Fruit fly (Drosophila melanogaster) whole organism, embryonic: ENCODE results near the gene mld.

Experiments
- Adf1 ChIP-seq: fragments of 200-800 bp; sonication (Bioruptor generic); IDR thresholded peaks from 2 replicates; pipeline ENCODE4 v1.3.6; 2022; ENCODE audit warnings: missing biosample characterization, missing genetic modification characterization
- Awh ChIP-seq: fragments of 200-800 bp; sonication (Bioruptor generic); IDR thresholded peaks from 2 replicates; pipeline ENCODE4, ENCODE4 v1.3.6; 2022; ENCODE audit warnings: missing biosample characterization, missing genetic modification characterization
- CG10147 ChIP-seq: fragments of 200-800 bp; sonication (Bioruptor generic); optimal IDR thresholded peaks from 2 replicates; lab custom pipeline; 2019; ENCODE audit warnings: missing biosample characterization, mild to moderate bottlenecking, missing genetic modification characterization, moderate library complexity
- CG1024 ChIP-seq: fragments of 200-800 bp; sonication (Bioruptor generic); IDR thresholded peaks from 2 replicates; pipeline ENCODE4 v1.3.6; 2022; ENCODE audit warnings: missing biosample characterization, missing genetic modification characterization
- CG10274 ChIP-seq: fragments of 200-800 bp; sonication (Bioruptor generic); optimal IDR thresholded peaks from 3 replicates; lab custom pipeline; 2017; ENCODE audit warnings: missing biosample characterization, mild to moderate bottlenecking, missing genetic modification characterization
- CG10462 ChIP-seq: fragments of 200-800 bp; sonication (Bioruptor generic); optimal IDR thresholded peaks from 2 replicates; lab custom pipeline; 2016; ENCODE audit warnings: missing biosample characterization, missing genetic modification characterization
- CG11456 ChIP-seq: fragments of 200-800 bp; sonication (Bioruptor generic); IDR thresholded peaks from 3 replicates; pipeline ENCODE4 v1.3.6; 2022; ENCODE audit warnings: missing biosample characterization, missing genetic modification characterization
- CG14667 ChIP-seq: fragments of 200-800 bp; sonication (Bioruptor generic); IDR thresholded peaks from 2 replicates; pipeline ENCODE4 v1.3.6; 2022; ENCODE audit warnings: missing biosample characterization, missing genetic modification characterization
- CG18764 ChIP-seq: fragments of 200-800 bp; sonication (Bioruptor generic); optimal IDR thresholded peaks from 3 replicates; lab custom pipeline; 2016; ENCODE audit warnings: missing biosample characterization, missing genetic modification characterization
- CG2202 ChIP-seq: fragments of 200-800 bp; sonication (Bioruptor generic); optimal IDR thresholded peaks from 2 replicates; lab custom pipeline; 2018; ENCODE audit warnings: missing biosample characterization, mild to moderate bottlenecking, missing genetic modification characterization
- CG2712 ChIP-seq: fragments of 200-800 bp; optimal IDR thresholded peaks from 3 replicates; lab custom pipeline; 2019; ENCODE audit warnings: missing biosample characterization, mild to moderate bottlenecking, missing genetic modification characterization, moderate library complexity
- CG31224 ChIP-seq: fragments of 200-800 bp; sonication (Bioruptor generic); IDR thresholded peaks from 2 replicates; pipeline ENCODE4 v1.3.6; 2022; ENCODE audit warnings: missing biosample characterization, missing genetic modification characterization
- CG32767 ChIP-seq: fragments of 200-800 bp; sonication (Bioruptor generic); IDR thresholded peaks from 2 replicates; pipeline ENCODE4 v1.3.6; 2022; ENCODE audit warnings: missing biosample characterization, missing genetic modification characterization
- CG4328 ChIP-seq: fragments of 200-800 bp; sonication (Bioruptor generic); optimal IDR thresholded peaks from 3 replicates; lab custom pipeline; 2017; ENCODE audit warnings: missing biosample characterization, missing genetic modification reagents, missing genetic modification characterization
- CG8924 ChIP-seq: fragments of 200-800 bp; optimal IDR thresholded peaks from 3 replicates; lab custom pipeline; 2019; ENCODE audit warnings: missing biosample characterization, mild to moderate bottlenecking, missing genetic modification characterization, moderate library complexity
- CG9797 ChIP-seq: fragments of 200-800 bp; sonication (Bioruptor generic); optimal IDR thresholded peaks from 3 replicates; lab custom pipeline; 2018; ENCODE audit warnings: missing biosample characterization, mild to moderate bottlenecking, missing genetic modification characterization
- CHES-1-like ChIP-seq: fragments of 200-800 bp; sonication (Bioruptor generic); optimal IDR thresholded peaks from 2 replicates; lab custom pipeline; 2016; ENCODE audit warnings: missing biosample characterization, missing genetic modification characterization
- Chrac-16 ChIP-seq: fragments of 200-800 bp; sonication (Bioruptor generic); optimal IDR thresholded peaks from 3 replicates; lab custom pipeline; 2016; ENCODE audit warnings: missing biosample characterization, missing genetic modification characterization
- Dad ChIP-seq: fragments of 200-800 bp; sonication (Bioruptor generic); optimal IDR thresholded peaks from 3 replicates; lab custom pipeline; 2016; ENCODE audit warnings: missing biosample characterization, missing genetic modification characterization
- Dek ChIP-seq: fragments of 200-800 bp; sonication (Bioruptor generic); optimal IDR thresholded peaks from 3 replicates; lab custom pipeline; 2019; ENCODE audit warnings: missing biosample characterization, mild to moderate bottlenecking, missing genetic modification characterization, moderate library complexity
- Dip2 ChIP-seq: fragments of 200-800 bp; sonication (Bioruptor generic); IDR thresholded peaks from 2 replicates; pipeline ENCODE4 v1.3.6; 2022; ENCODE audit warnings: missing biosample characterization, missing genetic modification characterization
- Doc3 ChIP-seq: fragments of 200-800 bp; sonication (Bioruptor generic); IDR thresholded peaks from 3 replicates; pipeline ENCODE4 v1.3.6; 2022; ENCODE audit warnings: missing biosample characterization, missing genetic modification characterization; ENCODE audit not compliant: partially characterized antibody
- Dref ChIP-seq: fragments of 200-800 bp; sonication (Bioruptor generic); IDR thresholded peaks from 2 replicates; pipeline ENCODE4 v1.3.6; 2022; ENCODE audit warnings: missing biosample characterization, missing genetic modification characterization
- Hr51 ChIP-seq, 2 experiments: fragments of 200-800 bp; sonication (Bioruptor generic); optimal IDR thresholded peaks; 2 replicates in 1 of 2; 3 replicates in 1 of 2; lab custom pipeline; 2016 to 2018; ENCODE audit warnings: missing biosample characterization in 2 of 2, missing genetic modification characterization in 2 of 2, mild to moderate bottlenecking in 1 of 2, moderate library complexity in 1 of 2
- Jarid2 ChIP-seq: fragments of 200-800 bp; sonication (Bioruptor generic); optimal IDR thresholded peaks from 3 replicates; lab custom pipeline; 2017; ENCODE audit warnings: mild to moderate bottlenecking, missing biosample characterization, missing genetic modification reagents, missing genetic modification characterization
- Lim3 ChIP-seq: fragments of 200-800 bp; sonication (Bioruptor generic); IDR thresholded peaks from 2 replicates; pipeline ENCODE4 v1.3.6; 2022; ENCODE audit warnings: missing biosample characterization, missing genetic modification characterization
- Mrtf ChIP-seq: fragments of 200-800 bp; sonication (Bioruptor generic); IDR thresholded peaks from 3 replicates; pipeline ENCODE4 v1.3.6; 2022; ENCODE audit warnings: missing biosample characterization, missing genetic modification characterization
- PHDP ChIP-seq: fragments of 200-800 bp; sonication (Bioruptor generic); optimal IDR thresholded peaks from 3 replicates; lab custom pipeline; 2018; ENCODE audit warnings: missing biosample characterization, mild to moderate bottlenecking, missing genetic modification characterization, moderate library complexity
- Poxn ChIP-seq: fragments of 200-800 bp; sonication (Bioruptor generic); IDR thresholded peaks from 2 replicates; pipeline ENCODE4 v1.3.6; 2022; ENCODE audit warnings: missing biosample characterization, missing genetic modification characterization
- Scr ChIP-seq: fragments of 200-800 bp; sonication (Bioruptor generic); IDR thresholded peaks from 2 replicates; pipeline ENCODE4 v1.3.6; 2022; ENCODE audit warnings: missing biosample characterization, missing genetic modification characterization; ENCODE audit not compliant: partially characterized antibody
- Sin3A ChIP-seq: fragments of >200 bp; optimal IDR thresholded peaks from 2 replicates; lab custom pipeline; 2018
- TFAM ChIP-seq: fragments of 200-800 bp; sonication (Bioruptor generic); optimal IDR thresholded peaks from 2 replicates; lab custom pipeline; 2017; ENCODE audit warnings: missing biosample characterization, missing genetic modification characterization, inconsistent platforms
- YL-1 ChIP-seq: fragments of 200-800 bp; sonication (Bioruptor generic); optimal IDR thresholded peaks from 3 replicates; lab custom pipeline; 2017; ENCODE audit warnings: missing biosample characterization, mild to moderate bottlenecking, missing genetic modification characterization
- abd-A ChIP-seq: fragments of 200-800 bp; sonication (Bioruptor generic); optimal IDR thresholded peaks from 3 replicates; lab custom pipeline; 2019; ENCODE audit warnings: missing biosample characterization, mild to moderate bottlenecking, missing genetic modification characterization, moderate library complexity
- bab2 ChIP-seq: fragments of 200-800 bp; sonication (Bioruptor generic); optimal IDR thresholded peaks from 2 replicates; lab custom pipeline; 2016; ENCODE audit warnings: missing biosample characterization, missing genetic modification characterization
- br ChIP-seq: fragments of >200 bp; optimal IDR thresholded peaks from 2 replicates; lab custom pipeline; 2017
- cad ChIP-seq: fragments of >200 bp; optimal IDR thresholded peaks from 2 replicates; lab custom pipeline; 2017; ENCODE audit warnings: missing biosample characterization, missing genetic modification characterization
- da ChIP-seq: fragments of 200-800 bp; sonication (Bioruptor generic); optimal IDR thresholded peaks from 2 replicates; lab custom pipeline; 2016; ENCODE audit warnings: missing biosample characterization, missing genetic modification characterization
- dysf ChIP-seq: fragments of 200-800 bp; sonication (Bioruptor generic); IDR thresholded peaks from 3 replicates; pipeline ENCODE4 v1.3.6; 2022; ENCODE audit warnings: missing biosample characterization, missing genetic modification characterization
- en ChIP-seq: fragments of 200-800 bp; sonication (Bioruptor generic); optimal IDR thresholded peaks from 2 replicates; lab custom pipeline; 2016; ENCODE audit warnings: missing biosample characterization, missing genetic modification characterization
- gsb ChIP-seq: fragments of 200-800 bp; sonication (Bioruptor generic); IDR thresholded peaks from 2 replicates; pipeline ENCODE4 v1.3.6; 2022; ENCODE audit warnings: missing biosample characterization, missing genetic modification characterization
- lbe ChIP-seq: fragments of 200-800 bp; sonication (Bioruptor generic); optimal IDR thresholded peaks from 2 replicates; lab custom pipeline; 2016; ENCODE audit warnings: missing biosample characterization, mild to moderate bottlenecking, missing genetic modification characterization
- mam ChIP-seq: fragments of 200-800 bp; sonication (Bioruptor generic); optimal IDR thresholded peaks from 3 replicates; lab custom pipeline; 2016; ENCODE audit warnings: missing biosample characterization, missing genetic modification characterization
- mirr ChIP-seq: fragments of 200-800 bp; sonication (Bioruptor generic); optimal IDR thresholded peaks from 3 replicates; lab custom pipeline; 2018; ENCODE audit warnings: missing biosample characterization, mild to moderate bottlenecking, missing genetic modification characterization
- org-1 ChIP-seq: fragments of 200-800 bp; sonication (Bioruptor generic); optimal IDR thresholded peaks from 2 replicates; lab custom pipeline; 2017; ENCODE audit warnings: missing biosample characterization, missing genetic modification characterization
- pb ChIP-seq: fragments of 200-800 bp; sonication (Bioruptor generic); optimal IDR thresholded peaks from 3 replicates; lab custom pipeline; 2016; ENCODE audit warnings: missing biosample characterization, missing genetic modification characterization
- schlank ChIP-seq: fragments of 200-800 bp; sonication (Bioruptor generic); optimal IDR thresholded peaks from 2 replicates; lab custom pipeline; 2018; ENCODE audit warnings: missing biosample characterization, mild to moderate bottlenecking, missing genetic modification characterization
- seq ChIP-seq: fragments of 200-800 bp; sonication (Bioruptor generic); IDR thresholded peaks from 2 replicates; pipeline ENCODE4 v1.3.6; 2022; ENCODE audit warnings: missing biosample characterization, missing genetic modification characterization
- shn ChIP-seq: fragments of 200-800 bp; sonication (Bioruptor generic); optimal IDR thresholded peaks from 3 replicates; lab custom pipeline; 2016; ENCODE audit warnings: missing biosample characterization, missing genetic modification characterization
- tll ChIP-seq, 2 experiments: fragments of 200-800 bp in 1 of 2; fragments of >200 bp in 1 of 2; sonication (Bioruptor generic) in 1 of 2; optimal IDR thresholded peaks; 2 replicates each; lab custom pipeline; 2017 to 2019; ENCODE audit warnings: missing biosample characterization in 2 of 2, missing genetic modification characterization in 2 of 2, mild to moderate bottlenecking in 1 of 2, moderate library complexity in 1 of 2
- trh ChIP-seq: fragments of 200-800 bp; sonication (Bioruptor generic); optimal IDR thresholded peaks from 2 replicates; lab custom pipeline; 2016; ENCODE audit warnings: missing biosample characterization, missing genetic modification characterization
- zfh2 ChIP-seq: fragments of 200-800 bp; sonication (Bioruptor generic); optimal IDR thresholded peaks from 2 replicates; lab custom pipeline; 2016; ENCODE audit warnings: missing biosample characterization, missing genetic modification characterization

mld gene

dm6 chr3R:24598549-24599204 lies 13.2 kb downstream of the mld start (continued):
- no peak for TF ChIP-seq Poxn (GFP tag; lab: Robert Waterston, UW)
- no peak for TF ChIP-seq Sin3A
- no peak for TF ChIP-seq gsb (GFP tag; lab: Robert Waterston, UW)
- no peak for TF ChIP-seq CG11456 (GFP tag; lab: Robert Waterston, UW)
- no peak for TF ChIP-seq CG14667 (GFP tag; lab: Robert Waterston, UW)
- TF ChIP-seq Scr (GFP tag; lab: Robert Waterston, UW) = no peak
- TF ChIP-seq lbe (GFP tag; lab: Kevin White, UChicago) = no peak
- TF ChIP-seq org-1 (GFP tag; lab: Kevin White, UChicago) = peak; percentile 19
- peak; percentile 1 for TF ChIP-seq shn (GFP tag; lab: Kevin White, UChicago)
- no peak for TF ChIP-seq pb (GFP tag; lab: Kevin White, UChicago)
- TF ChIP-seq Jarid2 = no peak
- TF ChIP-seq zfh2 = no peak
- peak; percentile 44; the same call in 1 of the 3 replicates for TF ChIP-seq dysf
- no peak for TF ChIP-seq CG18764 (GFP tag; lab: Kevin White, UChicago)
- TF ChIP-seq trh (GFP tag; lab: Kevin White, UChicago) = no peak
- TF ChIP-seq CG32767 = no peak
- TF ChIP-seq mirr = no peak
- no peak for TF ChIP-seq Lim3 (GFP tag; lab: Robert Waterston, UW)
- TF ChIP-seq Awh (GFP tag; lab: Robert Waterston, UW) = no peak
- no peak for TF ChIP-seq en (GFP tag; lab: Kevin White, UChicago)
- no peak for TF ChIP-seq TFAM (GFP tag; lab: Kevin White, UChicago)
- TF ChIP-seq Dip2 (GFP tag; lab: Robert Waterston, UW) = no peak
- no peak for TF ChIP-seq abd-A (tag; lab: Kevin White, UChicago)
- TF ChIP-seq CG2202 = no peak
- no peak for TF ChIP-seq br (lab: Kevin White, UChicago)
- TF ChIP-seq Dad (GFP tag; lab: Kevin White, UChicago) = no peak
- TF ChIP-seq cad (GFP tag; lab: Kevin White, UChicago) = no peak
- TF ChIP-seq CG2712 = peak; percentile 36
- peak; percentile 33 for TF ChIP-seq bab2 (GFP tag; lab: Kevin White, UChicago)
- TF ChIP-seq CG9797 = no peak
- no peak for TF ChIP-seq Mrtf (GFP tag; lab: Robert Waterston, UW)
- TF ChIP-seq Doc3 (GFP tag; lab: Robert Waterston, UW) = no peak
- no peak for TF ChIP-seq schlank (tag; lab: Kevin White, UChicago)
- TF ChIP-seq seq (GFP tag; lab: Robert Waterston, UW) = no peak
- TF ChIP-seq da (GFP tag; lab: Kevin White, UChicago) = no peak
- no peak for TF ChIP-seq Chrac-16 (GFP tag; lab: Kevin White, UChicago)
- no peak for TF ChIP-seq mam (GFP tag; lab: Kevin White, UChicago)
- peak; percentile 72 for TF ChIP-seq CG10274
- TF ChIP-seq Dek = no peak
- TF ChIP-seq CG31224 = no peak
- TF ChIP-seq CG1024 (GFP tag; lab: Robert Waterston, UW) = no peak
- no peak for TF ChIP-seq Dref (GFP tag; lab: Robert Waterston, UW)
- no peak for TF ChIP-seq CG10462 (GFP tag; lab: Kevin White, UChicago)
- peak; percentile 9 for TF ChIP-seq PHDP (tag; lab: Kevin White, UChicago)
- TF ChIP-seq tll (GFP tag; optimal IDR thresholded peaks at IDR 0.05; lab: Kevin White, UChicago) = no peak
- TF ChIP-seq YL-1 (GFP tag; lab: Kevin White, UChicago) = no peak
- TF ChIP-seq CHES-1-like (GFP tag; lab: Kevin White, UChicago) = no peak
- peak in 1 of 2 experiments; percentile 48 for TF ChIP-seq Hr51 (GFP tag; optimal IDR thresholded peaks at IDR 0.05; lab: Kevin White, UChicago)
- TF ChIP-seq CG8924 (tag; lab: Kevin White, UChicago) = peak; percentile 1
- TF ChIP-seq Adf1 (GFP tag; lab: Robert Waterston, UW) = no peak
- TF ChIP-seq CG10147 = no peak
- no peak for TF ChIP-seq CG4328 (GFP tag; lab: Kevin White, UChicago)
